Worm (Caenorhabditis elegans) whole organism, midembryonic: ENCODE data around the gene vha-18.

Experiments used
- T22C8.4 ChIP-seq: fragments of 200-800 bp; sonication (Bioruptor generic); IDR thresholded peaks from 2 replicates; pipeline ENCODE4 v1.3.6; 2022; ENCODE audit warnings: missing genetic modification characterization, missing compliant biosample characterization
- cog-1 ChIP-seq: sonication (generic microtip); optimal IDR thresholded peaks from 2 replicates; lab custom pipeline; 2016; ENCODE audit warnings: missing genetic modification characterization, missing compliant biosample characterization
- flt-1 ChIP-seq: fragments of 200-800 bp; sonication (Bioruptor generic); IDR thresholded peaks from 2 replicates; pipeline ENCODE4 v1.3.6; 2022; ENCODE audit warnings: missing genetic modification characterization, missing compliant biosample characterization
- klf-2 ChIP-seq: fragments of 200-800 bp; sonication (Bioruptor generic); conservative IDR thresholded peaks from 2 replicates; pipeline ENCODE4 v1.3.6; 2022; ENCODE audit warnings: missing genetic modification reagents, missing genetic modification characterization, missing compliant biosample characterization
- med-1 ChIP-seq: sonication (generic microtip); optimal IDR thresholded peaks from 2 replicates; lab custom pipeline; 2017; ENCODE audit warnings: missing genetic modification characterization, mild to moderate bottlenecking, missing compliant biosample characterization, antibody characterized with exemption, missing genetic modification reagents; ENCODE audit not compliant: insufficient read depth
- ref-1 ChIP-seq: fragments of 200-800 bp; sonication (Bioruptor generic); conservative IDR thresholded peaks from 2 replicates; pipeline ENCODE4 v1.3.6; 2022; ENCODE audit warnings: missing genetic modification reagents, missing genetic modification characterization, missing compliant biosample characterization
- tab-1 ChIP-seq: fragments of 200-800 bp; sonication (Bioruptor generic); IDR thresholded peaks from 2 replicates; pipeline ENCODE4 v1.3.6; 2022; ENCODE audit warnings: missing genetic modification characterization, missing compliant biosample characterization
- ztf-23 ChIP-seq: fragments of 200-800 bp; sonication (Bioruptor generic); IDR thresholded peaks from 2 replicates; pipeline ENCODE4 v1.3.6; 2022; ENCODE audit warnings: missing genetic modification reagents, missing genetic modification characterization, missing compliant biosample characterization
- ztf-29 ChIP-seq: fragments of 200-800 bp; sonication (Bioruptor generic); IDR thresholded peaks from 2 replicates; pipeline ENCODE4 v1.3.6; 2022; ENCODE audit warnings: missing genetic modification reagents, missing genetic modification characterization, missing compliant biosample characterization

Gene vha-18

ce11 chrV:8379206-8379605, 34.1 kb downstream of the vha-18 start, which contains the start of gene F52E1.5:
TSS of gene F52E1.5 (plus strand) at chrV:8379506.
- TF ChIP-seq cog-1 (tag; lab: Kevin White, UChicago) (no peak), ref-1 (GFP tag; lab: Robert Waterston, UW) (no peak), ztf-29 (GFP tag; lab: Robert Waterston, UW) (no peak), klf-2 (GFP tag; lab: Robert Waterston, UW) (no peak), ztf-23 (GFP tag; lab: Robert Waterston, UW) (no peak), flt-1 (GFP tag; lab: Robert Waterston, UW) (no peak), tab-1 (GFP tag; lab: Robert Waterston, UW) (no peak), med-1 (GFP tag; lab: Kevin White, UChicago) (no peak), T22C8.4 (GFP tag; lab: Robert Waterston, UW) (no peak)

- TF ChIP-seq ztf-29 (GFP tag; lab: Robert Waterston, UW) = no peak
- TF ChIP-seq ztf-23 (GFP tag; lab: Robert Waterston, UW) = no peak
- TF ChIP-seq cog-1 (tag; lab: Kevin White, UChicago) = no peak
- TF ChIP-seq T22C8.4 (GFP tag; lab: Robert Waterston, UW) = no peak
- no peak for TF ChIP-seq med-1 (GFP tag; lab: Kevin White, UChicago)
- no peak for TF ChIP-seq tab-1 (GFP tag; lab: Robert Waterston, UW)
- TF ChIP-seq flt-1 (GFP tag; lab: Robert Waterston, UW) = no peak
- TF ChIP-seq klf-2 (GFP tag; lab: Robert Waterston, UW) = no peak
- TF ChIP-seq ref-1 (GFP tag; lab: Robert Waterston, UW) = no peak
These were observed 37.4 kb downstream of the vha-18 start, which contains the start of gene F38E1.3 for ce11 chrV:8375849-8376248. TSS of gene F38E1.3 (plus strand) at chrV:8376149.

ce11 chrV:8375419-8375818, 37.9 kb downstream of the vha-18 start, which contains the start of gene F38E1.10:
TSS of gene F38E1.10 (minus strand) at chrV:8375519.
- TF ChIP-seq cog-1 (tag; lab: Kevin White, UChicago) (no peak), ztf-23 (GFP tag; lab: Robert Waterston, UW) (no peak), ztf-29 (GFP tag; lab: Robert Waterston, UW) (no peak), T22C8.4 (GFP tag; lab: Robert Waterston, UW) (no peak), flt-1 (GFP tag; lab: Robert Waterston, UW) (no peak), tab-1 (GFP tag; lab: Robert Waterston, UW) (no peak), ref-1 (GFP tag; lab: Robert Waterston, UW) (no peak), med-1 (GFP tag; lab: Kevin White, UChicago) (no peak), klf-2 (GFP tag; lab: Robert Waterston, UW) (no peak)

ce11 chrV:8370705-8371104, 42.6 kb downstream of the vha-18 start, which contains the start of gene gpa-2:
TSS of gene gpa-2 (plus strand) at chrV:8371005.
- no peak for TF ChIP-seq klf-2 (GFP tag; lab: Robert Waterston, UW)
- no peak for TF ChIP-seq cog-1 (tag; lab: Kevin White, UChicago)
- no peak for TF ChIP-seq ztf-23 (GFP tag; lab: Robert Waterston, UW)
- TF ChIP-seq T22C8.4 (GFP tag; lab: Robert Waterston, UW) = no peak
- no peak for TF ChIP-seq ztf-29 (GFP tag; lab: Robert Waterston, UW)
- no peak for TF ChIP-seq med-1 (GFP tag; lab: Kevin White, UChicago)
- no peak for TF ChIP-seq flt-1 (GFP tag; lab: Robert Waterston, UW)
